Fruit fly (Drosophila melanogaster) whole organism, embryonic: ENCODE data around the gene kin17.

Experiments
- BtbVII ChIP-seq: fragments of 200-800 bp; sonication (Bioruptor generic); optimal IDR thresholded peaks from 3 replicates; lab custom pipeline; 2017; ENCODE audit warnings: missing biosample characterization, mild to moderate bottlenecking, missing genetic modification characterization
- CG12104 ChIP-seq: fragments of 200-800 bp; sonication (Bioruptor generic); optimal IDR thresholded peaks from 3 replicates; lab custom pipeline; 2016; ENCODE audit warnings: missing biosample characterization, missing genetic modification characterization
- CG12236 ChIP-seq: fragments of 200-800 bp; sonication (Bioruptor generic); optimal IDR thresholded peaks from 2 replicates; lab custom pipeline; 2016; ENCODE audit warnings: missing biosample characterization, missing genetic modification characterization
- CG12769 ChIP-seq: fragments of 200-800 bp; sonication (Bioruptor generic); optimal IDR thresholded peaks from 2 replicates; lab custom pipeline; 2019; ENCODE audit warnings: missing biosample characterization, mild to moderate bottlenecking, missing genetic modification characterization, moderate library complexity
- CG14441 ChIP-seq: fragments of 200-800 bp; sonication (Bioruptor generic); IDR thresholded peaks from 2 replicates; pipeline ENCODE4 v1.3.6; 2022; ENCODE audit warnings: missing biosample characterization, missing genetic modification characterization
- CG15479 ChIP-seq: fragments of 200-800 bp; sonication (Bioruptor generic); optimal IDR thresholded peaks from 3 replicates; lab custom pipeline; 2019; ENCODE audit warnings: missing biosample characterization, mild to moderate bottlenecking, missing genetic modification characterization, moderate library complexity
- CG17385 ChIP-seq: fragments of 200-800 bp; sonication (Bioruptor generic); optimal IDR thresholded peaks from 3 replicates; lab custom pipeline; 2018; ENCODE audit warnings: missing biosample characterization, mild to moderate bottlenecking, missing genetic modification characterization
- CG18011 ChIP-seq: fragments of 200-800 bp; sonication (Bioruptor generic); optimal IDR thresholded peaks from 2 replicates; lab custom pipeline; 2017; ENCODE audit warnings: missing biosample characterization, missing genetic modification characterization, mild to moderate bottlenecking, moderate library complexity, missing genotype
- CG2116 ChIP-seq: fragments of 200-800 bp; sonication (Bioruptor generic); optimal IDR thresholded peaks from 3 replicates; lab custom pipeline; 2018; ENCODE audit warnings: missing biosample characterization, mild to moderate bottlenecking, missing genetic modification characterization
- CG3995 ChIP-seq: fragments of 200-800 bp; sonication (Bioruptor generic); optimal IDR thresholded peaks from 3 replicates; lab custom pipeline; 2016; ENCODE audit warnings: missing biosample characterization, missing genetic modification characterization
- CG43689 ChIP-seq: fragments of 200-800 bp; sonication (Bioruptor generic); IDR thresholded peaks from 2 replicates; pipeline ENCODE4 v1.3.6; 2022; ENCODE audit warnings: missing biosample characterization, missing genetic modification characterization
- CG7271 ChIP-seq: fragments of 200-800 bp; sonication (Bioruptor generic); optimal IDR thresholded peaks from 2 replicates; lab custom pipeline; 2018; ENCODE audit warnings: missing biosample characterization, mild to moderate bottlenecking, missing genetic modification characterization, moderate library complexity
- CG8290 ChIP-seq, 3 experiments: fragments of 200-800 bp; sonication (Bioruptor generic); optimal IDR thresholded peaks; 2 replicates each; lab custom pipeline; 2016 to 2019; ENCODE audit warnings: missing biosample characterization in 3 of 3, missing genetic modification characterization in 3 of 3, mild to moderate bottlenecking in 2 of 3, moderate library complexity in 1 of 3
- D ChIP-seq, 2 experiments: fragments of 200-800 bp in 1 of 2; fragments of >200 bp in 1 of 2; sonication (Bioruptor generic) in 1 of 2; optimal IDR thresholded peaks; 2 replicates in 1 of 2; 3 replicates in 1 of 2; lab custom pipeline; 2017; ENCODE audit warnings: mild to moderate bottlenecking in 1 of 2, missing biosample characterization in 1 of 2, missing genetic modification characterization in 1 of 2, missing genetic modification reagents in 1 of 2
- D19A ChIP-seq: fragments of 200-800 bp; optimal IDR thresholded peaks from 3 replicates; lab custom pipeline; 2019; ENCODE audit warnings: missing biosample characterization, mild to moderate bottlenecking, missing genetic modification characterization, moderate library complexity
- Dbx ChIP-seq: fragments of 200-800 bp; sonication (Bioruptor generic); IDR thresholded peaks from 3 replicates; pipeline ENCODE4 v1.3.6; 2022; ENCODE audit warnings: missing biosample characterization, missing genetic modification characterization
- Dip2 ChIP-seq: fragments of 200-800 bp; sonication (Bioruptor generic); IDR thresholded peaks from 2 replicates; pipeline ENCODE4 v1.3.6; 2022; ENCODE audit warnings: missing biosample characterization, missing genetic modification characterization
- Doc2 ChIP-seq: fragments of 200-800 bp; sonication (Bioruptor generic); IDR thresholded peaks from 2 replicates; pipeline ENCODE4 v1.3.6; 2022; ENCODE audit warnings: missing biosample characterization, missing genetic modification characterization
- Drgx ChIP-seq: fragments of 200-800 bp; sonication (Bioruptor generic); IDR thresholded peaks from 2 replicates; pipeline ENCODE4 v1.3.6; 2022; ENCODE audit warnings: missing biosample characterization, missing genetic modification characterization
- HLHmδ ChIP-seq: fragments of 200-800 bp; sonication (Bioruptor generic); optimal IDR thresholded peaks from 2 replicates; lab custom pipeline; 2018; ENCODE audit warnings: missing biosample characterization, mild to moderate bottlenecking, missing genetic modification characterization, moderate library complexity
- Hmr ChIP-seq: fragments of 200-800 bp; sonication (Bioruptor generic); optimal IDR thresholded peaks from 3 replicates; lab custom pipeline; 2017; ENCODE audit warnings: mild to moderate bottlenecking, missing biosample characterization, missing genetic modification reagents, missing genetic modification characterization
- Hr51 ChIP-seq, 2 experiments: fragments of 200-800 bp; sonication (Bioruptor generic); optimal IDR thresholded peaks; 2 replicates in 1 of 2; 3 replicates in 1 of 2; lab custom pipeline; 2016 to 2018; ENCODE audit warnings: missing biosample characterization in 2 of 2, missing genetic modification characterization in 2 of 2, mild to moderate bottlenecking in 1 of 2, moderate library complexity in 1 of 2
- Jarid2 ChIP-seq: fragments of 200-800 bp; sonication (Bioruptor generic); optimal IDR thresholded peaks from 3 replicates; lab custom pipeline; 2017; ENCODE audit warnings: mild to moderate bottlenecking, missing biosample characterization, missing genetic modification reagents, missing genetic modification characterization
- Med ChIP-seq: fragments of 200-800 bp; sonication (Bioruptor generic); peaks from one replicate; lab custom pipeline; 2016; ENCODE audit warnings: missing biosample characterization, missing genetic modification characterization, mild to moderate bottlenecking, inconsistent platforms, moderate library complexity
- Meics ChIP-seq: fragments of 200-800 bp; sonication (Bioruptor generic); optimal IDR thresholded peaks from 2 replicates; lab custom pipeline; 2017; ENCODE audit warnings: missing biosample characterization, mild to moderate bottlenecking, missing genetic modification characterization
- Oli ChIP-seq: fragments of 200-800 bp; sonication (Bioruptor generic); optimal IDR thresholded peaks from 2 replicates; lab custom pipeline; 2018; ENCODE audit warnings: missing biosample characterization, mild to moderate bottlenecking, missing genetic modification characterization, moderate library complexity
- Scr ChIP-seq: fragments of 200-800 bp; sonication (Bioruptor generic); IDR thresholded peaks from 2 replicates; pipeline ENCODE4 v1.3.6; 2022; ENCODE audit warnings: missing biosample characterization, missing genetic modification characterization; ENCODE audit not compliant: partially characterized antibody
- Sox100B ChIP-seq: fragments of 200-800 bp; sonication (Bioruptor generic); optimal IDR thresholded peaks from 3 replicates; lab custom pipeline; 2018; ENCODE audit warnings: missing biosample characterization, mild to moderate bottlenecking, missing genetic modification characterization
- ash1 ChIP-seq: fragments of 200-800 bp; sonication (Bioruptor generic); optimal IDR thresholded peaks from 2 replicates; lab custom pipeline; 2018; ENCODE audit warnings: missing biosample characterization, mild to moderate bottlenecking, missing genetic modification characterization
- cato ChIP-seq: fragments of 200-800 bp; sonication (Bioruptor generic); optimal IDR thresholded peaks from 2 replicates; lab custom pipeline; 2016; ENCODE audit warnings: missing biosample characterization, missing genetic modification characterization, borderline replicate concordance
- crp ChIP-seq, 2 experiments: fragments of 200-800 bp; sonication (Bioruptor generic); optimal IDR thresholded peaks; 2 replicates in 1 of 2; 3 replicates in 1 of 2; lab custom pipeline; 2017; ENCODE audit warnings: missing biosample characterization in 2 of 2, missing genetic modification characterization in 2 of 2, mild to moderate bottlenecking in 1 of 2, moderate library complexity in 1 of 2
- dati ChIP-seq: fragments of 200-800 bp; sonication (Bioruptor generic); IDR thresholded peaks from 2 replicates; pipeline ENCODE4 v1.3.6; 2022; ENCODE audit warnings: missing biosample characterization, missing genetic modification characterization
- gce ChIP-seq: fragments of 200-800 bp; sonication (Bioruptor generic); IDR thresholded peaks from 3 replicates; pipeline ENCODE4 v1.3.6; 2022; ENCODE audit warnings: missing biosample characterization, missing genetic modification characterization
- grau ChIP-seq: fragments of 200-800 bp; optimal IDR thresholded peaks from 3 replicates; lab custom pipeline; 2019; ENCODE audit warnings: missing biosample characterization, mild to moderate bottlenecking, missing genetic modification characterization, moderate library complexity
- gsb-n ChIP-seq: fragments of 200-800 bp; sonication (Bioruptor generic); optimal IDR thresholded peaks from 3 replicates; lab custom pipeline; 2018; ENCODE audit warnings: missing biosample characterization, mild to moderate bottlenecking, missing genetic modification characterization
- lilli ChIP-seq: fragments of 200-800 bp; sonication (Bioruptor generic); optimal IDR thresholded peaks from 3 replicates; lab custom pipeline; 2016; ENCODE audit warnings: missing biosample characterization, missing genetic modification characterization
- pnt ChIP-seq: fragments of 200-800 bp; sonication (Bioruptor generic); optimal IDR thresholded peaks from 3 replicates; lab custom pipeline; 2016; ENCODE audit warnings: missing biosample characterization, missing genetic modification characterization
- prd ChIP-seq, 3 experiments: fragments of >200 bp in 2 of 3; fragments of 200-800 bp in 1 of 3; sonication (Bioruptor generic) in 1 of 3; optimal IDR thresholded peaks in 2 of 3; IDR thresholded peaks in 1 of 3; 2 replicates in 2 of 3; 3 replicates in 1 of 3; pipeline versions ENCODE4 v1.3.6 to Lab custom; 2017 to 2022; ENCODE audit warnings: missing biosample characterization in 1 of 3, missing genetic modification characterization in 1 of 3
- pros ChIP-seq: fragments of 200-800 bp; sonication (Bioruptor generic); optimal IDR thresholded peaks from 3 replicates; lab custom pipeline; 2019; ENCODE audit warnings: missing biosample characterization, mild to moderate bottlenecking, missing genetic modification characterization, moderate library complexity
- salm ChIP-seq: fragments of 200-800 bp; sonication (Bioruptor generic); optimal IDR thresholded peaks from 2 replicates; lab custom pipeline; 2018; ENCODE audit warnings: missing biosample characterization, mild to moderate bottlenecking, missing genetic modification characterization
- so ChIP-seq: fragments of 200-800 bp; sonication (Bioruptor generic); IDR thresholded peaks from 3 replicates; pipeline ENCODE4 v1.3.6; 2022; ENCODE audit warnings: missing biosample characterization, missing genetic modification characterization
- tna ChIP-seq: fragments of 200-800 bp; sonication (Bioruptor generic); IDR thresholded peaks from 2 replicates; pipeline ENCODE4 v1.3.6; 2022; ENCODE audit warnings: missing biosample characterization, missing genetic modification characterization; ENCODE audit not compliant: partially characterized antibody
- unpg ChIP-seq: fragments of 200-800 bp; sonication (Bioruptor generic); optimal IDR thresholded peaks from 3 replicates; lab custom pipeline; 2018; ENCODE audit warnings: missing biosample characterization, mild to moderate bottlenecking, missing genetic modification characterization, moderate library complexity
- vvl ChIP-seq: fragments of 200-800 bp; sonication (Bioruptor generic); IDR thresholded peaks from 2 replicates; pipeline ENCODE4 v1.3.6; 2022; ENCODE audit warnings: missing biosample characterization, missing genetic modification characterization
- wek ChIP-seq: fragments of 200-800 bp; sonication (Bioruptor generic); optimal IDR thresholded peaks from 3 replicates; lab custom pipeline; 2018; ENCODE audit warnings: missing biosample characterization, mild to moderate bottlenecking, missing genetic modification characterization, moderate library complexity

The kin17 gene

dm6 chr3L:20401026-20401912 is 44.7 kb downstream of the kin17 start, which contains the start of gene trbl (continued):
- no peak for TF ChIP-seq cato
- TF ChIP-seq CG12236 (GFP tag; lab: Kevin White, UChicago), result no peak
- no peak for TF ChIP-seq CG12104 (GFP tag; lab: Kevin White, UChicago)
- no peak for TF ChIP-seq prd (optimal IDR thresholded peaks at IDR 0.05; lab: Kevin White, UChicago)
- no peak for TF ChIP-seq prd (GFP tag; IDR thresholded peaks at IDR 0.05; lab: Robert Waterston, UW)
- no peak; the same call in 1 of the 2 replicates for TF ChIP-seq tna (GFP tag; lab: Robert Waterston, UW)
- TF ChIP-seq D19A (tag; lab: Kevin White, UChicago), result peak; percentile 26
- peak; percentile 60 for TF ChIP-seq HLHmδ (GFP tag; lab: Kevin White, UChicago)
- no peak for TF ChIP-seq Oli (tag; lab: Kevin White, UChicago)
- TF ChIP-seq Sox100B (GFP tag; lab: Kevin White, UChicago), result no peak
- no peak for TF ChIP-seq CG14441 (GFP tag; lab: Robert Waterston, UW)
- peak; percentile 57 for TF ChIP-seq Scr (GFP tag; lab: Robert Waterston, UW)
- peak; percentile 75 for TF ChIP-seq CG15479 (GFP tag; lab: Kevin White, UChicago)
- TF ChIP-seq D (optimal IDR thresholded peaks at IDR 0.05; lab: Kevin White, UChicago), result peak; percentile 22
- no peak for TF ChIP-seq D (GFP tag; optimal IDR thresholded peaks at IDR 0.05; lab: Kevin White, UChicago)
- TF ChIP-seq crp (GFP tag; optimal IDR thresholded peaks at IDR 0.05; lab: Kevin White, UChicago), result no peak
- TF ChIP-seq Doc2, result no peak
- TF ChIP-seq CG2116, result peak; percentile 73
- no peak for TF ChIP-seq CG43689
- peak; percentile 59 for TF ChIP-seq Hmr (GFP tag; lab: Kevin White, UChicago)
- TF ChIP-seq gce (GFP tag; lab: Robert Waterston, UW), result no peak
- peak; percentile 27 for TF ChIP-seq wek (GFP tag; lab: Kevin White, UChicago)
- no peak for TF ChIP-seq pnt (GFP tag; lab: Kevin White, UChicago)
- peak; percentile 80 for TF ChIP-seq Jarid2 (GFP tag; lab: Kevin White, UChicago)
- peak; percentile 20 for TF ChIP-seq unpg (GFP tag; lab: Kevin White, UChicago)
- TF ChIP-seq dati (GFP tag; lab: Robert Waterston, UW), result 0 out of 2 replicates have a peak, but pooled peaks have one; percentile 34
- peak; percentile 66 for TF ChIP-seq BtbVII (GFP tag; lab: Kevin White, UChicago)
- peak; percentile 84 for TF ChIP-seq pros (GFP tag; lab: Kevin White, UChicago)
- peak; percentile 91 for TF ChIP-seq CG17385 (GFP tag; lab: Kevin White, UChicago)
- TF ChIP-seq Med, result peak; percentile 83
- TF ChIP-seq CG18011, result peak; percentile 20
- TF ChIP-seq salm (tag; lab: Kevin White, UChicago), result peak; percentile 57
- peak; percentile 58; the same call in 2 of the 3 replicates for TF ChIP-seq Dbx (GFP tag; lab: Robert Waterston, UW)
- TF ChIP-seq lilli, result peak; percentile 8
- peak; percentile 4 for TF ChIP-seq CG3995 (GFP tag; lab: Kevin White, UChicago)
- no peak for TF ChIP-seq ash1
- peak; percentile 35 for TF ChIP-seq grau (tag; lab: Kevin White, UChicago)
- TF ChIP-seq gsb-n (tag; lab: Kevin White, UChicago), result no peak
- peak; percentile 33; the same call in 1 of the 3 replicates for TF ChIP-seq so (GFP tag; lab: Robert Waterston, UW)
- peak in 1 of 2 experiments; percentile 25 for TF ChIP-seq Hr51 (GFP tag; optimal IDR thresholded peaks at IDR 0.05; lab: Kevin White, UChicago)
- no peak for TF ChIP-seq Drgx (GFP tag; lab: Robert Waterston, UW)
- TF ChIP-seq CG8290 (GFP tag; optimal IDR thresholded peaks at IDR 0.05; lab: Kevin White, UChicago), result peak; percentile 43
- TF ChIP-seq CG8290 (tag; optimal IDR thresholded peaks at IDR 0.05; lab: Kevin White, UChicago), result peak; percentile 44 to 64
- TF ChIP-seq vvl (GFP tag; lab: Robert Waterston, UW), result peak; percentile 56; the same call in 1 of the 2 replicates
- no peak for TF ChIP-seq Dip2
- TF ChIP-seq CG12769 (tag; lab: Kevin White, UChicago), result peak; percentile 40
- TF ChIP-seq CG7271 (tag; lab: Kevin White, UChicago), result peak; percentile 54
- peak; percentile 19 for TF ChIP-seq Meics (GFP tag; lab: Kevin White, UChicago)
